Fruit fly (Drosophila melanogaster): ENCODE data around the gene Axn.

Gene Axn

dm6 chr3R:30060451-30061153 is 38.0 kb downstream of the Axn start:
- TF ChIP-seq Rel (GFP tag; optimal IDR thresholded peaks at IDR 0.05) (no peak), Rel (tag; optimal IDR thresholded peaks at IDR 0.05) (no peak), woc (GFP tag; optimal IDR thresholded peaks at IDR 0.05) (no peak), br (GFP tag; optimal IDR thresholded peaks at IDR 0.05) (no peak)

dm6 chr3R:30061154-30061482 is 38.5 kb downstream of the Axn start:
- peak; percentile 95 for TF ChIP-seq h (GFP tag; optimal IDR thresholded peaks at IDR 0.05)
- peak; percentile 87 for TF ChIP-seq woc (GFP tag; optimal IDR thresholded peaks at IDR 0.05)
- TF ChIP-seq dsf (GFP tag; optimal IDR thresholded peaks at IDR 0.05; ENCODE audit: borderline replicate concordance), result no peak
- TF ChIP-seq fru (GFP tag; optimal IDR thresholded peaks at IDR 0.05), result peak; percentile 95
- TF ChIP-seq CG32264 (GFP tag; optimal IDR thresholded peaks at IDR 0.05), result peak; percentile 91
- peak; percentile 60 for TF ChIP-seq GATAd (GFP tag; optimal IDR thresholded peaks at IDR 0.05)
- peak; percentile 58 to 93 for TF ChIP-seq foxo (GFP tag; optimal IDR thresholded peaks at IDR 0.05)
- TF ChIP-seq Mio (GFP tag; optimal IDR thresholded peaks at IDR 0.05), result peak; percentile 22
- no peak for TF ChIP-seq CrebA (GFP tag; optimal IDR thresholded peaks at IDR 0.05; ENCODE audit: borderline replicate concordance)
- TF ChIP-seq sv (GFP tag; optimal IDR thresholded peaks at IDR 0.05), result peak; percentile 40
- peak; percentile 76 for TF ChIP-seq dmrt93B (GFP tag; optimal IDR thresholded peaks at IDR 0.05)
- peak; percentile 89 for TF ChIP-seq Sp1 (GFP tag; optimal IDR thresholded peaks at IDR 0.05)
- peak; percentile 93 for TF ChIP-seq sage (GFP tag; optimal IDR thresholded peaks at IDR 0.05)
- no peak for TF ChIP-seq Hr83 (GFP tag; optimal IDR thresholded peaks at IDR 0.05; ENCODE audit: poor library complexity, severe bottlenecking)
- peak; percentile 90 for TF ChIP-seq HLH106 (tag; optimal IDR thresholded peaks at IDR 0.05)
- TF ChIP-seq br (GFP tag; optimal IDR thresholded peaks at IDR 0.05), result peak; percentile 93
- TF ChIP-seq psq (GFP tag; optimal IDR thresholded peaks at IDR 0.05), result peak; percentile 87
- TF ChIP-seq Jra (GFP tag; optimal IDR thresholded peaks at IDR 0.05), result peak; percentile 88
- peak; percentile 93 for TF ChIP-seq ey (GFP tag; optimal IDR thresholded peaks at IDR 0.05)
- TF ChIP-seq Abd-B (GFP tag; optimal IDR thresholded peaks at IDR 0.05), result no peak
- peak; percentile 44 for TF ChIP-seq CG9705 (GFP tag; optimal IDR thresholded peaks at IDR 0.05)
- TF ChIP-seq Dif (GFP tag; optimal IDR thresholded peaks at IDR 0.05; ENCODE audit: partially characterized antibody), result no peak
- peak; percentile 88 for TF ChIP-seq OdsH (GFP tag; optimal IDR thresholded peaks at IDR 0.05)
- TF ChIP-seq dl (GFP tag; optimal IDR thresholded peaks at IDR 0.05; ENCODE audit: insufficient read depth in 1 of 2, partially characterized antibody in 2 of 2), result no peak
- peak; percentile 79 for TF ChIP-seq brk (GFP tag; optimal IDR thresholded peaks at IDR 0.05)
- no peak for TF ChIP-seq N (GFP tag; optimal IDR thresholded peaks at IDR 0.05)
- peak; percentile 37 for TF ChIP-seq Rel (GFP tag; optimal IDR thresholded peaks at IDR 0.05)
- TF ChIP-seq Rel (tag; optimal IDR thresholded peaks at IDR 0.05), result peak; percentile 47
- peak; percentile 92 for TF ChIP-seq Hnf4 (GFP tag; optimal IDR thresholded peaks at IDR 0.05)
- peak; percentile 92 for TF ChIP-seq rgr (GFP tag; optimal IDR thresholded peaks at IDR 0.05)
- peak; percentile 83 for TF ChIP-seq tai (GFP tag; optimal IDR thresholded peaks at IDR 0.05)

- TF ChIP-seq N (GFP tag; optimal IDR thresholded peaks at IDR 0.05) (no peak), GATAd (GFP tag; optimal IDR thresholded peaks at IDR 0.05) (no peak), Hr83 (GFP tag; optimal IDR thresholded peaks at IDR 0.05; ENCODE audit: poor library complexity, severe bottlenecking) (no peak)
These were observed 39.3 kb downstream of the Axn start for dm6 chr3R:30061980-30062379.

- peak; percentile 7 for TF ChIP-seq br (GFP tag; optimal IDR thresholded peaks at IDR 0.05)
- no peak for TF ChIP-seq CG32264 (GFP tag; optimal IDR thresholded peaks at IDR 0.05)
- peak; percentile 84 for TF ChIP-seq h (GFP tag; optimal IDR thresholded peaks at IDR 0.05)
These were observed 39.9 kb downstream of the Axn start for dm6 chr3R:30062543-30062942.

- TF ChIP-seq GATAd (GFP tag; optimal IDR thresholded peaks at IDR 0.05), result no peak
- TF ChIP-seq Abd-B (GFP tag; optimal IDR thresholded peaks at IDR 0.05), result no peak
- TF ChIP-seq Hnf4 (GFP tag; optimal IDR thresholded peaks at IDR 0.05), result no peak
- no peak for TF ChIP-seq br (GFP tag; optimal IDR thresholded peaks at IDR 0.05)
These were observed 41.1 kb downstream of the Axn start for dm6 chr3R:30063704-30064103.

Data from whole organism, wandering third instar larva.